Fruit fly (Drosophila melanogaster): ENCODE data around the gene Wdr92.

Wdr92 gene

DNA sequence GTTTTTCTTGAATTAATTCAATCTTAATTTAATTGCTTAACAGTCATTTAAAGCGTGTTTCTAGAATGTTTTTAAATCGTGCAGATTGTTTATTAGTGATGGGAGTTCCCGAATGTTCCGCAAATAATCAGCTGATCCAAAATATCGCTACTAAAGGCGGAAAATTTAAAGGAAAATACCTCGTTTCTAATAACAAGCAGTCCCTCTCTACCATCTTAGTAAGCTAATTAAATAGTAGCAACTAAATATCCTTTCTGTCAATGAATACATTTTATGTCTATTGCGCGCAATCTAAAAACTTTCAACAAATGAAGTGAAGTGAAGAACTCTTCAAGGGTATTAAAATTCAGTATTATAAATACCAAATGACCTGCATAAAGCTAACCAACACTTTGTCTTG lies 4.5 kb downstream of the Wdr92 start, which contains the start of gene CG5290:
TSS of gene CG5290 (minus strand) at position 118 of the 400 bp plus-strand sequence.
- TF ChIP-seq CG8159 (tag; optimal IDR thresholded peaks at IDR 0.05) (peak; percentile 4), Pif1A (GFP tag; optimal IDR thresholded peaks at IDR 0.05) (peak; percentile 21), Snoo (tag; optimal IDR thresholded peaks at IDR 0.05) (peak; percentile 11), CG15710 (tag; optimal IDR thresholded peaks at IDR 0.05) (peak; percentile 4), CG4496 (GFP tag; IDR thresholded peaks at IDR 0.05) (no peak)

dm6 chr3L:17912972-17913763 lies 5.2 kb downstream of the Wdr92 start:
- no peak for TF ChIP-seq fd96Ca (GFP tag; IDR thresholded peaks at IDR 0.05)
- TF ChIP-seq CG32121 (GFP tag; IDR thresholded peaks at IDR 0.05), result 0 out of 2 replicates have a peak, but pooled peaks have one; percentile 17
- TF ChIP-seq CG14655 (GFP tag; optimal IDR thresholded peaks at IDR 0.05), result no peak

DNA sequence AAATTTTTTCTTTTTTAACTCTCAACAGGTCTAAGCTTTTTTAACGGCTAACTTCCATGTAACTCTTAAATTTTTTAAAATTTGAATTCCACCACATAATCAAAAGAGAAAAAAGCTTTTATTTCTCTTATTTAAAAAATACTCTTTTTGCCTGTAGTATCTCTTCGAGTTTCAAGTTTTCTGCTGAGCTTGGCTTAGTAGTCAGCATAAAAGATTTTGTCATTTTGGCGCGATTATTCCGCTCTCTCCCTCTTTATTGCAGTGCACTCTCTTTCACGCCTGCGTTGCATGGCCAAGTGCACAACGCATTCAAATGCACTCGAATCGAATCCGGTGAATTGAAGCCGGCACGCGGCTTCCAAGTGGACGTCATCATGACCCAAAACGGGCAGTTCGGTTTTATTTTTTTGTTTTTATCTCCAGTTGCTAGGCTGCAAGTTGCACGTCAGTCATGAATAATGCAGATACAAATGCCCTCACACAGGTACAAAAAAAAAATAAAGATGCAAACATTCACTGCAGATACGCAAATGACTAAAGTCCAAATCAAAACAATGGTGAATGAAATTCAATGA lies 6.1 kb downstream of the Wdr92 start:
- TF ChIP-seq EcR (GFP tag; optimal IDR thresholded peaks at IDR 0.05) (peak; percentile 80), CG8301 (tag; optimal IDR thresholded peaks at IDR 0.05) (no peak), CG4496 (GFP tag; IDR thresholded peaks at IDR 0.05) (peak; percentile 44; the same call in 1 of the 3 replicates)

dm6 chr3L:17915792-17916540 lies 8.0 kb downstream of the Wdr92 start:
- TF ChIP-seq CG13204 (GFP tag; optimal IDR thresholded peaks at IDR 0.05) (no peak), CG17806 (tag; optimal IDR thresholded peaks at IDR 0.05) (no peak), CG8301 (tag; optimal IDR thresholded peaks at IDR 0.05) (no peak), Pif1A (GFP tag; optimal IDR thresholded peaks at IDR 0.05) (no peak), fd96Ca (GFP tag; IDR thresholded peaks at IDR 0.05) (no peak), D1 (tag; optimal IDR thresholded peaks at IDR 0.05) (no peak), Snoo (tag; optimal IDR thresholded peaks at IDR 0.05) (no peak), CG14655 (GFP tag; optimal IDR thresholded peaks at IDR 0.05) (no peak)

- TF ChIP-seq EcR (GFP tag; optimal IDR thresholded peaks at IDR 0.05), result peak; percentile 79
- TF ChIP-seq Pif1B (GFP tag; optimal IDR thresholded peaks at IDR 0.05), result no peak
- TF ChIP-seq CG13204 (GFP tag; optimal IDR thresholded peaks at IDR 0.05), result peak; percentile 20
These were observed 9.9 kb downstream of the Wdr92 start for dm6 chr3L:17917687-17918434.

DNA sequence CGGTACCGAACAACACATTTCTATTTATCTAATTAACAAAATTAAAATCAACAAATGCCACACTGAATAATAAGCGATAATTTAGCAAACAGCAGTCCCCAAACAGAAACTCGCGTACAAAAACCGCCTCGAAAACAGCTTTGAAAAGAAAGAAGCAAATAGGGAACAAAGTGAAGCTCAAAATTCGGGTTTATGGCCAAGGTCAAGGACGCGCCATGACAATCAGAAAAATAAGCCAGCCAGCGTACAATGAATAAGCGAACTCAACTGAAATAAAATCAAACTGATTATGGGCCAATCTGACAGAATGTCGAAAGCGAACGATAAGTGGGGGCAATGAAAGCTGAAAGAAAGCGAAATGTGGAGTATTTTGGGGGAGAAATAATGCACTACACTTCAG lies 13.5 kb downstream of the Wdr92 start:
- TF ChIP-seq CG17806 (tag; optimal IDR thresholded peaks at IDR 0.05), result no peak
- no peak for TF ChIP-seq CG10348 (GFP tag; IDR thresholded peaks at IDR 0.05)
- no peak for TF ChIP-seq Pif1B (GFP tag; optimal IDR thresholded peaks at IDR 0.05)
- TF ChIP-seq EcR (GFP tag; optimal IDR thresholded peaks at IDR 0.05), result no peak
- TF ChIP-seq CG9948 (tag; optimal IDR thresholded peaks at IDR 0.05), result no peak
- TF ChIP-seq CG8301 (tag; optimal IDR thresholded peaks at IDR 0.05), result no peak
- TF ChIP-seq fd96Ca (GFP tag; IDR thresholded peaks at IDR 0.05), result no peak
- no peak for TF ChIP-seq D1 (tag; optimal IDR thresholded peaks at IDR 0.05)
- TF ChIP-seq CG4496 (GFP tag; IDR thresholded peaks at IDR 0.05), result no peak
- TF ChIP-seq CG13204 (GFP tag; optimal IDR thresholded peaks at IDR 0.05), result no peak
- no peak for TF ChIP-seq CG8159 (tag; optimal IDR thresholded peaks at IDR 0.05)
- no peak for TF ChIP-seq gl (tag; optimal IDR thresholded peaks at IDR 0.05)
- TF ChIP-seq Ets98B (GFP tag; IDR thresholded peaks at IDR 0.05), result no peak
- no peak for TF ChIP-seq rn (GFP tag; IDR thresholded peaks at IDR 0.05)
- no peak for TF ChIP-seq CG14655 (GFP tag; optimal IDR thresholded peaks at IDR 0.05)
- no peak for TF ChIP-seq Snoo (tag; optimal IDR thresholded peaks at IDR 0.05)
- TF ChIP-seq CG15710 (tag; optimal IDR thresholded peaks at IDR 0.05), result no peak
- TF ChIP-seq CG12605 (GFP tag; IDR thresholded peaks at IDR 0.05), result no peak
- no peak for TF ChIP-seq Pif1A (GFP tag; optimal IDR thresholded peaks at IDR 0.05)
- no peak for TF ChIP-seq CG34367 (tag; optimal IDR thresholded peaks at IDR 0.05)
